Fruit fly (Drosophila melanogaster) whole organism, wandering third instar larva: ENCODE data around the gene rb.
A peak's percentile ranks its signal among the peaks of the same experiment; 100 is the strongest.

ENCODE experiments used
- Abd-B ChIP-seq: fragments of >200 bp; optimal IDR thresholded peaks from 2 replicates; lab custom pipeline; 2017; ENCODE audit warnings: missing biosample characterization, missing genetic modification characterization
- Dif ChIP-seq: fragments of 200-275, 200-300 bp; sonication (Bioruptor generic); optimal IDR thresholded peaks from 2 replicates; lab custom pipeline; 2018; ENCODE audit warnings: missing biosample characterization, missing genetic modification characterization; ENCODE audit not compliant: partially characterized antibody
- Hnf4 ChIP-seq: fragments of 200-800 bp; sonication (Bioruptor generic); optimal IDR thresholded peaks from 2 replicates; lab custom pipeline; 2016; ENCODE audit warnings: missing biosample characterization, mild to moderate bottlenecking, missing genetic modification characterization
- Sp1 ChIP-seq: fragments of 200-800 bp; sonication (Bioruptor generic); optimal IDR thresholded peaks from 3 replicates; lab custom pipeline; 2019; ENCODE audit warnings: missing biosample characterization, mild to moderate bottlenecking, missing genetic modification characterization, moderate library complexity
- br ChIP-seq: fragments of 200-800 bp; sonication (Bioruptor generic); optimal IDR thresholded peaks from 2 replicates; lab custom pipeline; 2016; ENCODE audit warnings: missing biosample characterization, missing genetic modification characterization
- dmrt93B ChIP-seq: fragments of 200-800 bp; sonication (Bioruptor generic); optimal IDR thresholded peaks from 2 replicates; lab custom pipeline; 2018; ENCODE audit warnings: missing biosample characterization, mild to moderate bottlenecking, missing genetic modification characterization
- dsf ChIP-seq: sonication (Bioruptor generic); optimal IDR thresholded peaks from 2 replicates; lab custom pipeline; 2016; ENCODE audit warnings: missing biosample characterization, missing genetic modification characterization, borderline replicate concordance
- ey ChIP-seq: fragments of 200-800 bp; sonication (Bioruptor generic); optimal IDR thresholded peaks from 2 replicates; lab custom pipeline; 2016; ENCODE audit warnings: missing biosample characterization, missing genetic modification characterization
- foxo ChIP-seq, 2 experiments: fragments of 200-800 bp; sonication (Bioruptor generic); optimal IDR thresholded peaks; 2 replicates in 1 of 2; 3 replicates in 1 of 2; lab custom pipeline; 2016 to 2017; ENCODE audit warnings: missing biosample characterization in 2 of 2, missing genetic modification characterization in 2 of 2
- fru ChIP-seq: fragments of 200-800 bp; sonication (Bioruptor generic); optimal IDR thresholded peaks from 3 replicates; lab custom pipeline; 2016; ENCODE audit warnings: missing biosample characterization, mild to moderate bottlenecking, missing genetic modification characterization
- h ChIP-seq: fragments of 200-800 bp; sonication (Bioruptor generic); optimal IDR thresholded peaks from 3 replicates; lab custom pipeline; 2016; ENCODE audit warnings: missing biosample characterization, mild to moderate bottlenecking, missing genetic modification characterization
- jim ChIP-seq: fragments of 175-275, 200-325 bp; sonication (Bioruptor generic); optimal IDR thresholded peaks from 2 replicates; lab custom pipeline; 2016; ENCODE audit warnings: missing biosample characterization, mild to moderate bottlenecking, missing genetic modification characterization
- psq ChIP-seq: fragments of 200-800 bp; sonication (Bioruptor generic); optimal IDR thresholded peaks from 3 replicates; lab custom pipeline; 2017; ENCODE audit warnings: missing biosample characterization, mild to moderate bottlenecking, missing genetic modification characterization, moderate library complexity
- rgr ChIP-seq: fragments of 200-800 bp; sonication (Bioruptor generic); optimal IDR thresholded peaks from 3 replicates; lab custom pipeline; 2016; ENCODE audit warnings: missing biosample characterization, mild to moderate bottlenecking, missing genetic modification characterization
- sv ChIP-seq: fragments of 200-800 bp; sonication (Bioruptor generic); optimal IDR thresholded peaks from 3 replicates; lab custom pipeline; 2016; ENCODE audit warnings: missing biosample characterization, missing genetic modification characterization
- usp ChIP-seq: fragments of >200 bp; optimal IDR thresholded peaks from 2 replicates; lab custom pipeline; 2017; ENCODE audit warnings: missing biosample characterization, missing genetic modification characterization

The rb gene

DNA sequence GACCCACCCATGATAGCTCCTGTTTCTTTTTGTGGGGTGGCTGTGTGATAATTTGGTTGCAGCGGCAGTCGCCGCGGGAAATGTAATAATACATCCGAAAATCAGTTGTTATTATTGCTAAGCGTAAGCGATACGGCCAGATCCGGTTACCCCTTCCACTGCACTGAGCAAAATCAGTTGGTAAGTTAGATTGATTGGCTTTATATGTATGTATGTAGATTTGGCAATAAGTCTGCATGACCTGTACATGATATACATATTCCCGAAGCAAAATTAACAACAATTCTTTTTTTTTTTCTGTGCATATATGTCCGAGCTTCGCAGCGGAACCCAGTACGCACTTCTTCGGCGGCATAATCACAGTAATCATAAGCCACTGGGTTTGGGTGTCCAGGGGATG, 42.2 kb downstream of the rb start:
- TF ChIP-seq foxo (GFP tag; optimal IDR thresholded peaks at IDR 0.05; lab: Kevin White, UChicago) (peak in 1 of 2 experiments; percentile 39), Dif (GFP tag; lab: Kevin White, UChicago) (no peak), usp (GFP tag; lab: Kevin White, UChicago) (no peak), Sp1 (GFP tag; lab: Kevin White, UChicago) (no peak), Hnf4 (peak; percentile 8), Abd-B (GFP tag; lab: Kevin White, UChicago) (no peak), dmrt93B (GFP tag; lab: Kevin White, UChicago) (no peak), fru (GFP tag; lab: Kevin White, UChicago) (peak; percentile 29), h (GFP tag; lab: Kevin White, UChicago) (peak; percentile 36), sv (no peak), rgr (peak; percentile 16), dsf (GFP tag; lab: Kevin White, UChicago) (no peak), jim (GFP tag; lab: Kevin White, UChicago) (no peak), ey (GFP tag; lab: Kevin White, UChicago) (peak; percentile 25)

DNA sequence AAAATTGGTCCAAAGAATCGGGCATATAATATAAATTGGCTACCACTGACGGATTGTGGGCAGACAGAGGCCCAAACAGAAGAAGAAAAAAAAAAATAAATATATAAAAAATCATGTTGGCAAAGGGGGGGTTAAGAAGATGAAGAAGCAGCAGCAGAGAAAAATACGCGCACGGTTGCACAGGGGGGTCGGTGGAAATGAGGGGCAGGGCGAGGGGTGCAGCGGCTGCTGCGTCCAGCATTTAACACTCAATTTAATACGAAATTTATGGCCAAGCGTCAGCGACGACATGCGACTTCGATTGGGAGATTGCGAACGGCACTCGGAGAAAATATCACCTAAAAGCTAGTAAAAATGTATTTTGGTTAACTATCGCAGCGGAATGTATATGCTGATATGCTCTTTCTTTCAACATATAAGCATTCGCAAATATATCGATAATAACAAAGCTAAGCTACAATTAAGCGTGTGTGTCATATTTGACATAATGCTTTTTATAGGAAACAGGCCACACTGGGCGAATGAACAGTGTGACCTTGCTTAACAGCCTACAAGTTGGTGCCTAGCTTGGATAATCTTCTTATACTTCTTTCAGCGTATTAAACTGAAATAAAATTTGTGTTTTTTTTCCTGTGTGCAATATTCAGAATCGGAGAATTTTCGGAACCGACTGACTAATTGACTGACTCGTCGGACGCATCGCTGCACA, 47.1 kb downstream of the rb start:
- TF ChIP-seq psq (GFP tag; lab: Kevin White, UChicago): peak; percentile 1
- no peak for TF ChIP-seq br
- TF ChIP-seq foxo (GFP tag; optimal IDR thresholded peaks at IDR 0.05; lab: Kevin White, UChicago): no peak
